Worm (Caenorhabditis elegans) whole organism, L3 larva: ENCODE results near the gene R13H4.7.

Experiments
- R02D3.7 ChIP-seq: fragments of 150-350 bp; optimal IDR thresholded peaks from 2 replicates; lab custom pipeline; 2014; ENCODE audit warnings: missing biosample characterization, missing genetic modification characterization
- ZK546.5 ChIP-seq: sonication (generic microtip); optimal IDR thresholded peaks from 2 replicates; lab custom pipeline; 2017; ENCODE audit warnings: missing biosample characterization, missing genetic modification characterization
- aly-2 ChIP-seq: fragments of 150-350 bp; optimal IDR thresholded peaks from 2 replicates; lab custom pipeline; 2014; ENCODE audit warnings: missing biosample characterization, missing genetic modification characterization
- ama-1 ChIP-seq: fragments of 150-350 bp; optimal IDR thresholded peaks from 2 replicates; lab custom pipeline; 2018
- ceh-16 ChIP-seq: sonication (generic microtip); optimal IDR thresholded peaks from 2 replicates; lab custom pipeline; 2017; ENCODE audit warnings: missing biosample characterization, missing genetic modification characterization
- ceh-28 ChIP-seq: fragments of 150-350 bp; optimal IDR thresholded peaks from 2 replicates; lab custom pipeline; 2014; ENCODE audit warnings: missing biosample characterization, missing genetic modification reagents, missing genetic modification characterization
- ceh-82 ChIP-seq: fragments of 150-350 bp; optimal IDR thresholded peaks from 2 replicates; lab custom pipeline; 2014; ENCODE audit warnings: missing biosample characterization, missing genetic modification characterization
- ceh-9 ChIP-seq: sonication (generic microtip); optimal IDR thresholded peaks from 2 replicates; lab custom pipeline; 2018; ENCODE audit warnings: missing biosample characterization, missing genetic modification characterization
- daf-12 ChIP-seq: fragments of 150-350 bp; optimal IDR thresholded peaks from 2 replicates; lab custom pipeline; 2014; ENCODE audit warnings: missing biosample characterization, missing genetic modification reagents, missing genetic modification characterization
- egl-27 ChIP-seq: sonication (generic microtip); optimal IDR thresholded peaks from 4 replicates; lab custom pipeline; 2017; ENCODE audit warnings: missing biosample characterization, missing genetic modification reagents, missing genetic modification characterization
- egl-5 ChIP-seq: fragments of 150-350 bp; optimal IDR thresholded peaks from 2 replicates; lab custom pipeline; 2017; ENCODE audit warnings: missing biosample characterization, missing genetic modification reagents, missing genetic modification characterization, inconsistent platforms
- elt-2 ChIP-seq: sonication (generic microtip); optimal IDR thresholded peaks from 2 replicates; lab custom pipeline; 2016; ENCODE audit warnings: missing genetic modification reagents, mild to moderate bottlenecking, missing genetic modification characterization, missing compliant biosample characterization
- eor-1 ChIP-seq, 2 experiments: fragments of 150-350 bp; optimal IDR thresholded peaks; 2 replicates each; lab custom pipeline; 2014 to 2018; ENCODE audit warnings: missing biosample characterization in 2 of 2, missing genetic modification characterization in 2 of 2
- fkh-10 ChIP-seq: sonication (generic microtip); optimal IDR thresholded peaks from 2 replicates; lab custom pipeline; 2017; ENCODE audit warnings: missing biosample characterization, missing genetic modification reagents, missing genetic modification characterization
- fkh-2 ChIP-seq: fragments of 150-350 bp; optimal IDR thresholded peaks from 2 replicates; lab custom pipeline; 2014; ENCODE audit warnings: missing biosample characterization, missing genetic modification reagents, missing genetic modification characterization
- fos-1 ChIP-seq: fragments of 150-350 bp; optimal IDR thresholded peaks from 2 replicates; lab custom pipeline; 2014; ENCODE audit warnings: missing biosample characterization, missing genetic modification characterization
- hmg-11 ChIP-seq: sonication (generic microtip); optimal IDR thresholded peaks from 2 replicates; lab custom pipeline; 2016; ENCODE audit warnings: missing genetic modification characterization, missing compliant biosample characterization
- jun-1 ChIP-seq: fragments of 150-350 bp; optimal IDR thresholded peaks from 2 replicates; lab custom pipeline; 2014; ENCODE audit warnings: missing biosample characterization, missing genetic modification reagents, missing genetic modification characterization
- lin-15B ChIP-seq: fragments of 150-350 bp; optimal IDR thresholded peaks from 2 replicates; lab custom pipeline; 2014; ENCODE audit warnings: missing biosample characterization, missing genetic modification characterization
- lin-39 ChIP-seq: fragments of 150-350 bp; optimal IDR thresholded peaks from 2 replicates; lab custom pipeline; 2018; ENCODE audit warnings: missing biosample characterization, missing genetic modification reagents, missing genetic modification characterization
- lsy-12 ChIP-seq: sonication (generic microtip); optimal IDR thresholded peaks from 2 replicates; lab custom pipeline; 2016; ENCODE audit warnings: mild to moderate bottlenecking, missing genetic modification characterization, missing compliant biosample characterization
- mdl-1 ChIP-seq: fragments of 150-350 bp; optimal IDR thresholded peaks from 2 replicates; lab custom pipeline; 2014; ENCODE audit warnings: missing biosample characterization, missing genetic modification characterization
- mml-1 ChIP-seq: fragments of 150-350 bp; sonication (generic microtip); optimal IDR thresholded peaks from 3 replicates; lab custom pipeline; 2014; ENCODE audit warnings: missing biosample characterization, missing genetic modification characterization
- nfya-1 ChIP-seq: sonication (generic microtip); optimal IDR thresholded peaks from 2 replicates; lab custom pipeline; 2017; ENCODE audit warnings: missing genetic modification characterization, mild to moderate bottlenecking, missing compliant biosample characterization, antibody characterized with exemption, moderate library complexity; ENCODE audit not compliant: insufficient read depth
- nhr-11 ChIP-seq: fragments of 150-350 bp; optimal IDR thresholded peaks from 2 replicates; lab custom pipeline; 2014; ENCODE audit warnings: missing biosample characterization, missing genetic modification characterization
- nhr-12 ChIP-seq: fragments of 150-350 bp; optimal IDR thresholded peaks from 2 replicates; lab custom pipeline; 2014; ENCODE audit warnings: missing biosample characterization, missing genetic modification characterization
- nhr-23 ChIP-seq: fragments of 150-350 bp; optimal IDR thresholded peaks from 2 replicates; lab custom pipeline; 2014; ENCODE audit warnings: missing biosample characterization, missing genetic modification reagents, missing genetic modification characterization
- nhr-237 ChIP-seq: fragments of 150-350 bp; optimal IDR thresholded peaks from 2 replicates; lab custom pipeline; 2014; ENCODE audit warnings: missing biosample characterization, missing genetic modification characterization
- nhr-25 ChIP-seq: sonication (generic microtip); optimal IDR thresholded peaks from 2 replicates; lab custom pipeline; 2017; ENCODE audit warnings: missing biosample characterization, missing genetic modification characterization
- nhr-28 ChIP-seq: fragments of 150-350 bp; optimal IDR thresholded peaks from 2 replicates; lab custom pipeline; 2014; ENCODE audit warnings: missing biosample characterization, missing genetic modification characterization
- nhr-43 ChIP-seq: sonication (generic microtip); optimal IDR thresholded peaks from 2 replicates; lab custom pipeline; 2016; ENCODE audit warnings: mild to moderate bottlenecking, missing genetic modification characterization, missing compliant biosample characterization; ENCODE audit not compliant: poor library complexity, severe bottlenecking
- nhr-67 ChIP-seq: fragments of 150-350 bp; optimal IDR thresholded peaks from 2 replicates; lab custom pipeline; 2014; ENCODE audit warnings: missing biosample characterization, missing genetic modification characterization
- nhr-76 ChIP-seq: fragments of 150-350 bp; sonication (generic microtip); optimal IDR thresholded peaks from 5 replicates; lab custom pipeline; 2014; ENCODE audit warnings: missing biosample characterization, missing genetic modification characterization
- nhr-77 ChIP-seq: fragments of 150-350 bp; optimal IDR thresholded peaks from 2 replicates; lab custom pipeline; 2014; ENCODE audit warnings: missing biosample characterization, missing genetic modification characterization
- pha-4 ChIP-seq: fragments of 150-350 bp; optimal IDR thresholded peaks from 2 replicates; lab custom pipeline; 2014; ENCODE audit warnings: missing biosample characterization, missing genetic modification reagents, missing genetic modification characterization
- pqm-1 ChIP-seq: fragments of 150-350 bp; optimal IDR thresholded peaks from 2 replicates; lab custom pipeline; 2017; ENCODE audit warnings: missing biosample characterization, missing genetic modification characterization, inconsistent platforms
- sea-2 ChIP-seq: fragments of 150-350 bp; sonication (generic microtip); optimal IDR thresholded peaks from 4 replicates; lab custom pipeline; 2014; ENCODE audit warnings: missing biosample characterization, missing genetic modification reagents, missing genetic modification characterization
- skn-1 ChIP-seq: fragments of 150-350 bp; optimal IDR thresholded peaks from 2 replicates; lab custom pipeline; 2014; ENCODE audit warnings: missing biosample characterization, missing genetic modification characterization
- snpc-4 ChIP-seq: fragments of 150-350 bp; optimal IDR thresholded peaks from 2 replicates; lab custom pipeline; 2014; ENCODE audit warnings: missing biosample characterization, missing genetic modification characterization
- tbx-2 ChIP-seq: sonication (generic microtip); optimal IDR thresholded peaks from 2 replicates; lab custom pipeline; 2016; ENCODE audit warnings: mild to moderate bottlenecking, missing genetic modification characterization, missing compliant biosample characterization
- unc-39 ChIP-seq: sonication (generic microtip); optimal IDR thresholded peaks from 4 replicates; lab custom pipeline; 2017; ENCODE audit warnings: missing biosample characterization, missing genetic modification characterization
- unc-62 ChIP-seq: fragments of 150-350 bp; sonication (generic microtip); optimal IDR thresholded peaks from 4 replicates; lab custom pipeline; 2014; ENCODE audit warnings: missing biosample characterization, missing genetic modification reagents, missing genetic modification characterization
- ztf-11 ChIP-seq: fragments of 150-350 bp; optimal IDR thresholded peaks from 2 replicates; lab custom pipeline; 2014; ENCODE audit warnings: missing biosample characterization, missing genetic modification characterization
- ztf-4 ChIP-seq: fragments of 150-350 bp; optimal IDR thresholded peaks from 2 replicates; lab custom pipeline; 2014; ENCODE audit warnings: missing biosample characterization, missing genetic modification characterization

Gene R13H4.7

ce11 chrV:11887988-11888499, 20.0 kb upstream of the R13H4.7 start, which contains the start of gene adh-1 (continued):
- peak; percentile 76 for TF ChIP-seq nhr-23 (tag; lab: Kevin White, UChicago)
- TF ChIP-seq R02D3.7 (tag; lab: Kevin White, UChicago), result no peak
- peak; percentile 44 for TF ChIP-seq ceh-28 (tag; lab: Kevin White, UChicago)
- TF ChIP-seq ceh-82 (tag; lab: Kevin White, UChicago), result no peak
- TF ChIP-seq ztf-11 (tag; lab: Kevin White, UChicago), result no peak
- TF ChIP-seq aly-2, result no peak
- no peak for TF ChIP-seq nhr-237 (tag; lab: Kevin White, UChicago)
- no peak for TF ChIP-seq lin-15B (tag; lab: Kevin White, UChicago)
- TF ChIP-seq lsy-12 (tag; lab: Kevin White, UChicago), result no peak
- TF ChIP-seq ztf-4 (tag; lab: Kevin White, UChicago), result peak; percentile 20

- TF ChIP-seq nhr-25 (tag; lab: Kevin White, UChicago) (no peak), egl-5 (tag; lab: Kevin White, UChicago) (no peak), mdl-1 (peak; percentile 47), R02D3.7 (tag; lab: Kevin White, UChicago) (no peak), elt-2 (tag; lab: Kevin White, UChicago) (peak; percentile 85), nhr-67 (tag; lab: Kevin White, UChicago) (no peak), unc-62 (GFP tag; lab: Kevin White, UChicago) (no peak), unc-39 (tag; lab: Kevin White, UChicago) (no peak), mml-1 (tag; lab: Kevin White, UChicago) (no peak), nhr-12 (tag; lab: Kevin White, UChicago) (no peak), fos-1 (tag; lab: Kevin White, UChicago) (no peak), fkh-2 (tag; lab: Kevin White, UChicago) (no peak), nhr-76 (tag; lab: Kevin White, UChicago) (no peak), nhr-43 (tag; lab: Kevin White, UChicago) (peak; percentile 68), aly-2 (no peak), ZK546.5 (no peak), daf-12 (no peak), nhr-23 (tag; lab: Kevin White, UChicago) (peak; percentile 59), ama-1 (lab: Kevin White, UChicago) (peak; percentile 86), skn-1 (no peak), ceh-28 (tag; lab: Kevin White, UChicago) (no peak), pha-4 (tag; lab: Kevin White, UChicago) (peak; percentile 85), pqm-1 (tag; lab: Kevin White, UChicago) (peak; percentile 91), nhr-77 (tag; lab: Kevin White, UChicago) (no peak), nfya-1 (peak; percentile 27), lin-39 (tag; lab: Kevin White, UChicago) (peak; percentile 2), hmg-11 (tag; lab: Kevin White, UChicago) (no peak), ceh-82 (tag; lab: Kevin White, UChicago) (no peak), nhr-28 (tag; lab: Kevin White, UChicago) (no peak), ceh-16 (tag; lab: Kevin White, UChicago) (no peak), jun-1 (peak; percentile 93), nhr-11 (tag; lab: Kevin White, UChicago) (no peak), egl-27 (tag; lab: Kevin White, UChicago) (no peak), nhr-237 (tag; lab: Kevin White, UChicago) (no peak), fkh-10 (GFP tag; lab: Kevin White, UChicago) (no peak), sea-2 (GFP tag; lab: Kevin White, UChicago) (no peak), tbx-2 (no peak)
Measured at ce11 chrV:11885939-11886338, 17.9 kb upstream of the R13H4.7 start.

- TF ChIP-seq pqm-1 (tag; lab: Kevin White, UChicago) (peak; percentile 94), nhr-11 (tag; lab: Kevin White, UChicago) (no peak), nhr-28 (tag; lab: Kevin White, UChicago) (no peak), ceh-82 (tag; lab: Kevin White, UChicago) (no peak), hmg-11 (tag; lab: Kevin White, UChicago) (no peak), ama-1 (lab: Kevin White, UChicago) (no peak), eor-1 (tag; optimal IDR thresholded peaks at IDR 0.05; lab: Kevin White, UChicago) (no peak), egl-5 (tag; lab: Kevin White, UChicago) (no peak), lin-15B (tag; lab: Kevin White, UChicago) (no peak), jun-1 (peak; percentile 39), ceh-16 (tag; lab: Kevin White, UChicago) (no peak), fkh-10 (GFP tag; lab: Kevin White, UChicago) (no peak), ztf-4 (tag; lab: Kevin White, UChicago) (no peak), mdl-1 (no peak), elt-2 (tag; lab: Kevin White, UChicago) (peak; percentile 32), R02D3.7 (tag; lab: Kevin White, UChicago) (no peak), lin-39 (tag; lab: Kevin White, UChicago) (no peak), ceh-28 (tag; lab: Kevin White, UChicago) (no peak), nhr-23 (tag; lab: Kevin White, UChicago) (no peak), ZK546.5 (no peak), nhr-77 (tag; lab: Kevin White, UChicago) (no peak), lsy-12 (tag; lab: Kevin White, UChicago) (no peak), snpc-4 (tag; lab: Kevin White, UChicago) (no peak), pha-4 (tag; lab: Kevin White, UChicago) (peak; percentile 73), nhr-43 (tag; lab: Kevin White, UChicago) (no peak), ceh-9 (tag; lab: Kevin White, UChicago) (no peak), unc-62 (GFP tag; lab: Kevin White, UChicago) (no peak), fos-1 (tag; lab: Kevin White, UChicago) (no peak), nhr-76 (tag; lab: Kevin White, UChicago) (no peak)
Measured at ce11 chrV:11885087-11885486, 17.0 kb upstream of the R13H4.7 start.
